Fruit fly (Drosophila melanogaster) whole organism, embryonic: Measurements from ENCODE around the gene Snx17.

ENCODE experiments used
- CG12236 ChIP-seq: fragments of 200-800 bp; sonication (Bioruptor generic); optimal IDR thresholded peaks from 2 replicates; lab custom pipeline; 2016; ENCODE audit warnings: missing biosample characterization, missing genetic modification characterization
- CG12769 ChIP-seq: fragments of 200-800 bp; sonication (Bioruptor generic); optimal IDR thresholded peaks from 2 replicates; lab custom pipeline; 2019; ENCODE audit warnings: missing biosample characterization, mild to moderate bottlenecking, missing genetic modification characterization, moderate library complexity
- CG17612 ChIP-seq: fragments of 200-800 bp; sonication (Bioruptor generic); IDR thresholded peaks from 2 replicates; pipeline ENCODE4 v1.3.6; 2022; ENCODE audit warnings: missing biosample characterization, missing genetic modification characterization
- CG1792 ChIP-seq: fragments of 200-800 bp; sonication (Bioruptor generic); optimal IDR thresholded peaks from 2 replicates; lab custom pipeline; 2016; ENCODE audit warnings: missing biosample characterization, missing genetic modification characterization
- CG30431 ChIP-seq: fragments of 200-800 bp; sonication (Bioruptor generic); optimal IDR thresholded peaks from 2 replicates; lab custom pipeline; 2017; ENCODE audit warnings: missing biosample characterization, missing genetic modification characterization
- CG7357 ChIP-seq: fragments of 200-800 bp; sonication (Bioruptor generic); IDR thresholded peaks from 3 replicates; pipeline ENCODE4 v1.3.6; 2022; ENCODE audit warnings: missing biosample characterization, missing genetic modification characterization
- Deaf1 ChIP-seq: fragments of 200-800 bp; optimal IDR thresholded peaks from 3 replicates; lab custom pipeline; 2019; ENCODE audit warnings: missing biosample characterization, mild to moderate bottlenecking, missing genetic modification characterization, moderate library complexity
- Gsc ChIP-seq: fragments of 200-800 bp; sonication (Bioruptor generic); IDR thresholded peaks from 2 replicates; pipeline ENCODE4 v1.3.6; 2022; ENCODE audit warnings: missing biosample characterization, missing genetic modification characterization
- gfzf ChIP-seq: fragments of 200-800 bp; sonication (Bioruptor generic); optimal IDR thresholded peaks from 2 replicates; lab custom pipeline; 2016; ENCODE audit warnings: missing biosample characterization, mild to moderate bottlenecking, missing genetic modification characterization, moderate library complexity
- psq ChIP-seq: fragments of 200-800 bp; sonication (Bioruptor generic); optimal IDR thresholded peaks from 2 replicates; lab custom pipeline; 2017; ENCODE audit warnings: missing biosample characterization, missing genetic modification characterization
- shn ChIP-seq: fragments of 200-800 bp; sonication (Bioruptor generic); optimal IDR thresholded peaks from 3 replicates; lab custom pipeline; 2016; ENCODE audit warnings: missing biosample characterization, missing genetic modification characterization
- stwl ChIP-seq: fragments of 200-800 bp; sonication (Bioruptor generic); optimal IDR thresholded peaks from 3 replicates; lab custom pipeline; 2018; ENCODE audit warnings: missing biosample characterization, mild to moderate bottlenecking, missing genetic modification characterization, moderate library complexity

dm6 chr2L:10238726-10239652, 32.2 kb upstream of the Snx17 start, which contains the start of gene me31B:
- TF ChIP-seq CG7357 (GFP tag; lab: Robert Waterston, UW) = no peak
- no peak for TF ChIP-seq Gsc (GFP tag; lab: Robert Waterston, UW)
- TF ChIP-seq psq (GFP tag; lab: Kevin White, UChicago) = no peak
- TF ChIP-seq stwl (tag; lab: Kevin White, UChicago) = no peak
- no peak for TF ChIP-seq CG1792 (GFP tag; lab: Kevin White, UChicago)
- TF ChIP-seq CG30431 (GFP tag; lab: Kevin White, UChicago) = no peak
- peak; percentile 40 for TF ChIP-seq gfzf
- no peak for TF ChIP-seq CG12769 (tag; lab: Kevin White, UChicago)
- TF ChIP-seq Deaf1 (tag; lab: Kevin White, UChicago) = no peak
- TF ChIP-seq shn (GFP tag; lab: Kevin White, UChicago) = no peak
- no peak for TF ChIP-seq CG17612
- TF ChIP-seq CG12236 (GFP tag; lab: Kevin White, UChicago) = no peak
